Fruit fly (Drosophila melanogaster): ENCODE measurements around the gene retinin.

- no peak for TF ChIP-seq CG8478 (optimal IDR thresholded peaks at IDR 0.05)
- no peak for TF ChIP-seq CTCF (optimal IDR thresholded peaks at IDR 0.05)
Observed at dm6 chr3L:16317724-16318123, 14.0 kb upstream of the retinin start, which contains the start of gene Nplp3.
